Worm (Caenorhabditis elegans) whole organism, L4/young adult: Measurements from ENCODE around the gene acl-2.

Experiments
- W03F9.2 ChIP-seq: fragments of 150-350 bp; optimal IDR thresholded peaks from 2 replicates; lab custom pipeline; 2014; ENCODE audit warnings: missing biosample characterization, missing genetic modification characterization
- dao-5 ChIP-seq: sonication (generic microtip); optimal IDR thresholded peaks from 2 replicates; lab custom pipeline; 2016; ENCODE audit warnings: missing genotype, missing genetic modification characterization, moderate library complexity, missing compliant biosample characterization
- him-1 ChIP-seq: sonication (generic microtip); optimal IDR thresholded peaks from 2 replicates; lab custom pipeline; 2016; ENCODE audit warnings: missing genotype, missing genetic modification reagents, missing genetic modification characterization, missing compliant biosample characterization

The acl-2 gene

ce11 chrV:10030992-10031383, at the start of gene acl-2:
acl-2 (minus strand) TSS chrV:10031092.
- no peak for TF ChIP-seq him-1 (tag; lab: Kevin White, UChicago)
- TF ChIP-seq dao-5 (tag; lab: Kevin White, UChicago) = no peak
- no peak for TF ChIP-seq W03F9.2 (tag; lab: Kevin White, UChicago)

- TF ChIP-seq him-1 (tag; lab: Kevin White, UChicago) (no peak), W03F9.2 (tag; lab: Kevin White, UChicago) (no peak)
Observed at ce11 chrV:10078244-10078643, 47.4 kb upstream of the acl-2 start, which contains the start of gene R04B5.1. R04B5.1 (minus strand) TSS chrV:10078344.

ce11 chrV:10075441-10075840, 44.5 kb upstream of the acl-2 start, which contains the start of gene F57A8.7:
F57A8.7 (plus strand) TSS chrV:10075741.
- TF ChIP-seq W03F9.2 (tag; lab: Kevin White, UChicago) = no peak
- TF ChIP-seq him-1 (tag; lab: Kevin White, UChicago) = no peak
- TF ChIP-seq dao-5 (tag; lab: Kevin White, UChicago) = no peak

- TF ChIP-seq W03F9.2 (tag; lab: Kevin White, UChicago) (no peak), him-1 (tag; lab: Kevin White, UChicago) (no peak), dao-5 (tag; lab: Kevin White, UChicago) (no peak)
Observed at ce11 chrV:10073793-10074192, 42.9 kb upstream of the acl-2 start, which contains the start of gene F57A8.6. F57A8.6 (minus strand) TSS chrV:10073893.

- TF ChIP-seq dao-5 (tag; lab: Kevin White, UChicago) (no peak), him-1 (tag; lab: Kevin White, UChicago) (no peak), W03F9.2 (tag; lab: Kevin White, UChicago) (no peak)
Observed at ce11 chrV:10072721-10073120, 41.8 kb upstream of the acl-2 start.

ce11 chrV:10070541-10070940, 39.6 kb upstream of the acl-2 start, which contains the start of gene nhr-192:
nhr-192 (minus strand) TSS chrV:10070641.
- TF ChIP-seq him-1 (tag; lab: Kevin White, UChicago) = no peak
- no peak for TF ChIP-seq dao-5 (tag; lab: Kevin White, UChicago)
- TF ChIP-seq W03F9.2 (tag; lab: Kevin White, UChicago) = no peak

ce11 chrV:10066769-10067168, 35.9 kb upstream of the acl-2 start, which contains the start of gene npr-39:
npr-39 (plus strand) TSS chrV:10067069.
- TF ChIP-seq W03F9.2 (tag; lab: Kevin White, UChicago) = no peak
- TF ChIP-seq him-1 (tag; lab: Kevin White, UChicago) = no peak
- no peak for TF ChIP-seq dao-5 (tag; lab: Kevin White, UChicago)

- TF ChIP-seq dao-5 (tag; lab: Kevin White, UChicago) = no peak
- TF ChIP-seq him-1 (tag; lab: Kevin White, UChicago) = no peak
- no peak for TF ChIP-seq W03F9.2 (tag; lab: Kevin White, UChicago)
Observed at ce11 chrV:10065679-10066078, 34.8 kb upstream of the acl-2 start.

ce11 chrV:10064221-10064620, 33.3 kb upstream of the acl-2 start, which contains the start of gene fipr-13:
fipr-13 (plus strand) TSS chrV:10064521.
- TF ChIP-seq dao-5 (tag; lab: Kevin White, UChicago) = no peak
- no peak for TF ChIP-seq him-1 (tag; lab: Kevin White, UChicago)
- TF ChIP-seq W03F9.2 (tag; lab: Kevin White, UChicago) = no peak

ce11 chrV:10060039-10060438, 29.1 kb upstream of the acl-2 start:
- TF ChIP-seq dao-5 (tag; lab: Kevin White, UChicago) = no peak
- TF ChIP-seq him-1 (tag; lab: Kevin White, UChicago) = no peak

ce11 chrV:10058748-10059147, 27.9 kb upstream of the acl-2 start:
- TF ChIP-seq dao-5 (tag; lab: Kevin White, UChicago) (no peak), W03F9.2 (tag; lab: Kevin White, UChicago) (no peak), him-1 (tag; lab: Kevin White, UChicago) (no peak)

- TF ChIP-seq him-1 (tag; lab: Kevin White, UChicago) (no peak), dao-5 (tag; lab: Kevin White, UChicago) (no peak), W03F9.2 (tag; lab: Kevin White, UChicago) (no peak)
Observed at ce11 chrV:10054872-10055271, 24.0 kb upstream of the acl-2 start, which contains the start of gene yif-1. yif-1 (minus strand) TSS chrV:10054913.

- TF ChIP-seq dao-5 (tag; lab: Kevin White, UChicago) (no peak), him-1 (tag; lab: Kevin White, UChicago) (no peak), W03F9.2 (tag; lab: Kevin White, UChicago) (no peak)
Observed at ce11 chrV:10051855-10052254, 21.0 kb upstream of the acl-2 start, which contains the start of gene str-118. str-118 (plus strand) TSS chrV:10052155.

- no peak for TF ChIP-seq dao-5 (tag; lab: Kevin White, UChicago)
- TF ChIP-seq him-1 (tag; lab: Kevin White, UChicago) = no peak
- TF ChIP-seq W03F9.2 (tag; lab: Kevin White, UChicago) = no peak
Observed at ce11 chrV:10047189-10047588, 16.3 kb upstream of the acl-2 start.
